Worm (Caenorhabditis elegans): ENCODE results near the gene F37C12.10.

- no peak for TF ChIP-seq nhr-21 (tag; optimal IDR thresholded peaks at IDR 0.05)
- no peak for TF ChIP-seq snpc-4 (tag; optimal IDR thresholded peaks at IDR 0.05)
- no peak for TF ChIP-seq peb-1 (tag; optimal IDR thresholded peaks at IDR 0.05)
- no peak for TF ChIP-seq ama-1 (optimal IDR thresholded peaks at IDR 0.05)
- TF ChIP-seq unc-62 (GFP tag; optimal IDR thresholded peaks at IDR 0.05) = no peak
- TF ChIP-seq elt-1 (tag; optimal IDR thresholded peaks at IDR 0.05) = no peak
- no peak for TF ChIP-seq nhr-12 (tag; optimal IDR thresholded peaks at IDR 0.05)
- no peak for TF ChIP-seq lin-11 (tag; optimal IDR thresholded peaks at IDR 0.05)
- TF ChIP-seq lsy-2 (tag; optimal IDR thresholded peaks at IDR 0.05) = no peak
- no peak for TF ChIP-seq nhr-237 (tag; optimal IDR thresholded peaks at IDR 0.05)
- TF ChIP-seq unc-39 (tag; optimal IDR thresholded peaks at IDR 0.05) = no peak
Observed at ce11 chrIII:7146341-7146740, 41.8 kb downstream of the F37C12.10 start.

Measured in whole organism, L2 larva.